Worm (Caenorhabditis elegans): ENCODE data around the gene irld-67.

ce11 chrII:2955656-2956115 lies 21.4 kb upstream of the irld-67 start, which contains the start of gene irld-48:
- TF ChIP-seq unc-62 (GFP tag; optimal IDR thresholded peaks at IDR 0.05 in 1 of 2) (no peak), unc-62 (tag; optimal IDR thresholded peaks at IDR 0.05) (no peak), aly-2 (tag; optimal IDR thresholded peaks at IDR 0.05) (no peak), ama-1 (optimal IDR thresholded peaks at IDR 0.05) (no peak), hlh-30 (tag; optimal IDR thresholded peaks at IDR 0.05; ENCODE audit: insufficient read depth) (no peak), madf-5 (GFP tag; IDR thresholded peaks at IDR 0.05) (no peak), jun-1 (tag; optimal IDR thresholded peaks at IDR 0.05) (no peak), ZK546.5 (tag; optimal IDR thresholded peaks at IDR 0.05) (no peak), F10B5.3 (tag; optimal IDR thresholded peaks at IDR 0.05) (no peak), nhr-25 (tag; optimal IDR thresholded peaks at IDR 0.05; ENCODE audit: borderline replicate concordance, insufficient read depth) (no peak), T26A8.4 (GFP tag; IDR thresholded peaks at IDR 0.05) (no peak)
